Worm (Caenorhabditis elegans) whole organism, L4/young adult: ENCODE measurements around the gene cyn-17.

ENCODE experiments used
- W03F9.2 ChIP-seq: fragments of 150-350 bp; optimal IDR thresholded peaks from 2 replicates; lab custom pipeline; 2014; ENCODE audit warnings: missing biosample characterization, missing genetic modification characterization
- dao-5 ChIP-seq: sonication (generic microtip); optimal IDR thresholded peaks from 2 replicates; lab custom pipeline; 2016; ENCODE audit warnings: missing genotype, missing genetic modification characterization, moderate library complexity, missing compliant biosample characterization
- him-1 ChIP-seq: sonication (generic microtip); optimal IDR thresholded peaks from 2 replicates; lab custom pipeline; 2016; ENCODE audit warnings: missing genotype, missing genetic modification reagents, missing genetic modification characterization, missing compliant biosample characterization

The cyn-17 gene

DNA sequence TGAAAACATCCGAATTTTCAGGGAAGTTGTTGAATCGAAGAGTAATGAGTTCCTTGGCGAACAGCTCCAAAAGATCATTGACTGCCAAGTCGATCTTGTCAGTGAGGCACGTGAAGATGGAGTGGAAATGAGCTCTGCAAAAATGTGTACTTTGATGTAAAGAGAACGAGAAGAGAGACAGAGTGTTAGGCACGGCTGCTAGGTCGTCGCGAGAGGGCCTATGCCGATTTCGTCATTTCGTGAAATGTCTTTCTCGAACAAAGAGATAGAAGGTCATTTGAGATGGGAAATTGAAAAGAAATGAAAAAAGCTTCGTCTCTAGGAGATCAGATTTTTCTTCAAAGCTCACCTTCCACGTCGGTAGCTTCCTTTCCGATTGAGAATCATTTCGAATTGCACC, 19.5 kb upstream of the cyn-17 start:
- no peak for TF ChIP-seq him-1 (tag; lab: Kevin White, UChicago)
- no peak for TF ChIP-seq W03F9.2 (tag; lab: Kevin White, UChicago)
- no peak for TF ChIP-seq dao-5 (tag; lab: Kevin White, UChicago)

DNA sequence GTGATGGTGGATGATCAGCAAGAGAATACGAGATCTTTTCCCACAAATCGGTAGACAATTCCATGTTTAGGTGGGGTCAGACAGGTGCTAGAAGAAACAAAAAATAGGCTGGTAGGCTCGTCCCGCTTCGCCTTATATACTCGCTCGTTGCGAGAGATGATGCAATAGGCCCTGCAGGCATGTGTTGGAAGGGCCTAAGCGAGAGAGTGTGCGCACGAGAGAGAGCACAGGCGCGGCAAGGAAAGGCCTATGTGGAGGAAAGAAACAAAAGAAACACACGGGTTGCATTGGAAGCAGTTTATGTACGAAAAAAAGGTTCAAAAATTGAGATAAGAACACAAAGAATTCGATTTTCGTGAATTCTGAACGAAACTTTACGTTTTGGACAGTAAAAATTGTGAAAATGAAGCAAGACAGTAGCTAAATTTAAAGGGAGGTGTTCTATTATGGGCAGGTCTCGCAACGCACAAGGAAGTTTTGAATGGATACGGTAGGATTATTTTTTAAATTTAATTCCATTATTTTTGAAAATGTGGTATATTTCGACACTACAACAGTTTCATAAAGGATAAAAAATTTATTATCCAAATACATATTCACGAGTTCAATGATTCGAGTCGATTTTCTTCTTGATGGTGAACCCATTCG, 18.6 kb upstream of the cyn-17 start, which contains the start of gene F44E7.5:
Gene F44E7.5 (minus strand): TSS at position 210 of the 648 bp plus-strand sequence.
- TF ChIP-seq W03F9.2 (tag; lab: Kevin White, UChicago) (peak; percentile 50), dao-5 (tag; lab: Kevin White, UChicago) (no peak)

DNA sequence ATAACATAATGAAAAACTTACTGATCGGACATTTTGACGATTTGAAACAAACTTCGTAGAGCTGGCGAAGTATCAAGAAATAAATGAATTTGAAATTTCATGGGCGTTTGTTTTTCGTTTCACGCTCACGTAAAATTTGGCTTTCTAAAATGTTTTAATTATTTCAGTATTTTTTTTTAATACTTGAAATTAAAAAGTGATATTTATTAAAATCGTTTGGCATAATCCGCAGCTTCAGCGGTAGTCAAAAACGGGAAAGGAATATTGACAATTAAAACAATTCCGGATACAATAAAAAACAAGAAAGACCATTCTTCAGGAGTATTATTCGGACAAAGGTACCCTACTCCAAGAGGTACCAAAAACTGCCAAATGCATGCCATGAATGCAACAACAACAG, 16.8 kb upstream of the cyn-17 start, which contains the start of gene fbxa-183:
Gene fbxa-183 (minus strand): TSS at position 101 of the 400 bp plus-strand sequence.
- TF ChIP-seq him-1 (tag; lab: Kevin White, UChicago) (no peak), dao-5 (tag; lab: Kevin White, UChicago) (no peak), W03F9.2 (tag; lab: Kevin White, UChicago) (no peak)

DNA sequence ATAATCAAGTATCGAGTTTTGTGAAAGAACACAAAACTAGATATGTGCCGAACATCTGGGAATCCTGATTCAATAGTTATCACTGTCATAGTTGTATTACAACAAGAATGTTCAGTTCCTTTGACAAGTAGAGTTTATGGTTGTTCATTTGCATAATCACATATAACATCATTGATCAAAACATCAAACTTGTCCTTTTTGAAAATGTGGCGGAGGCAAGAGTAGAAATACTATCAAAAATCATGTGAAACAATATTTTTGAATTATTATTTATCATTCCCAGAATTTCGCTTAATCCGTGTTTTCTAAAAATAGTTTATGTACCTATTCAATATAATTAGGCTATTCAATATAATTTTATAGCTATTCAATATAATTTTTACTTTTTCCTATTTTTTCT, 14.1 kb upstream of the cyn-17 start, which contains the start of gene F44E7.7:
Gene F44E7.7 (minus strand): TSS at position 101 of the 400 bp plus-strand sequence.
- TF ChIP-seq W03F9.2 (tag; lab: Kevin White, UChicago) (no peak), him-1 (tag; lab: Kevin White, UChicago) (no peak), dao-5 (tag; lab: Kevin White, UChicago) (no peak)

DNA sequence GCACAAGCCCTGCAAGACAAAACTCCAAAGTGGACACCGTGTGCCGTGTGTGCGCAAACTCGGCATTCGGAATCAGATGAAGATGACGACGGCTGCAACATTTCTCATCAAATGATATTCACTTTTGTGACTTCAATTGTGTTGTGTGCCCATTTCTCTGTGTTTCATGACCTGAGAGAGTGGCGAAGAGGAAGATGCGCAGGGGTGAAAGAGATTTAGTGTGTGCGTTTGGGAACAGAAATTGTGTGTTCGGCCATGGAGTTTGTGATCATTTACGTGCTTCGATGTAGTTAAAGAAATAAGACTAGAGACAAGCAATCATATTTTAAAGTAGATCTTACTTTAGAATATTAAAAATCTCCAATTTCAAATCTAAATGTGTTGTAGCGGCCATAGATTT, 10.8 kb upstream of the cyn-17 start:
- TF ChIP-seq dao-5 (tag; lab: Kevin White, UChicago) (no peak), him-1 (tag; lab: Kevin White, UChicago) (no peak), W03F9.2 (tag; lab: Kevin White, UChicago) (no peak)

DNA sequence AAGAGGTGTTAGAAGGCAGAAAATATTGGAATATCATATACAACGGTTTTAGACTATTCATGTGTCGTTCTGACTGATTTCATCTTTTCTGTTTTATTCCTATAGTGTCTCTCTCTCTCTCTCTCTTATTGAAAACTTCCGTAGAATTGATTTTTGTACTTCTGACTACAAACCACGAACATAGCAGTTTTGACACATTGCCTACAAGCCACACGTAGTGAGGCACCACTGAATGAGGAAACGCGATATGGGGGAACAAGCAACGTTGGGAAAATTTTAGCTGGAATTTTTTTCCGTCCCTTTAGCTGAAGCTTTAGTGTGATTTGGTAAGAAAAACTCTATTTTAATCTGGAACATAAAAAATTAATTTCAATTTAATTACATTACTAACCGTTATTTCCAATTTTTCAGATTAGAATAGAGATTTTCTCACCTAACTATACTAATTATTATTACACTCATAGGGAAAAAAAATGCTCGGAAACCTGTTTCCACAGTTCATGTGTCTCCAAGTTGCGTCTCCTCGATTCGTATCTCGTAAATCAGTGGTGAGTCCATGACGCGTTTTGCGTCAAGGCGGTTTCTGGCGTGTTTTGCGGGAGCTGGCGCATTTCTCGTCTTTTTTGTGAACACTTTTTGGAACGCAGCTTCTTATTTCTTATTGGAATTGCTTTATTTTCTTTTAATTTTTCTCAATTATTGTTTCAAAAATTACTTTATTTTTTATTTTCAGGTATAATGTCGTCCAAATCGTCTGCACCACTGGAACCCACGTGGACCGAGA, 8.8 kb upstream of the cyn-17 start, which contains the start of the genes nhr-142 and F44E7.9:
Gene nhr-142 (minus strand): TSS at position 57 of the 784 bp plus-strand sequence.
Gene F44E7.9 (plus strand): TSS at position 734 of the 784 bp plus-strand sequence.
- peak; percentile 69 for TF ChIP-seq him-1 (tag; lab: Kevin White, UChicago)
- no peak for TF ChIP-seq dao-5 (tag; lab: Kevin White, UChicago)
- peak; percentile 90 for TF ChIP-seq W03F9.2 (tag; lab: Kevin White, UChicago)

DNA sequence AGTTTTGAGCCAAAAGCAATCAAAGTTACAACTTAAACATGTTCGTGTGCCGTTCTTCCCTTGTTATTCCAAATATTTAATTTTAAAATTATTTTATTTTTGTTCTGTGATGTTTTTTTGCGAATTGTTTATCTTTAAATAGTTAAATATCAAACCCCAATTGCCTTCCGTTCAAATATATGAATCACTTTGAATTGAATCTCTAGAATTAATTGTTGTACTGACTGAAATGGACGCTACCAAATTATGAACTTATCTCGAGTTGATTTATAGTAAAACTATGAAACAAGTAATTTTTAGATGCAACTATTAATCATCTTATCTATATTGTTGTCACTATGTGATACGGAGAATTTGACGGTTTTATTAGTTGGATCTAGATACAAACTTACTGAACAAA, 7.4 kb upstream of the cyn-17 start, which contains the start of gene ZC250.2:
Gene ZC250.2 (plus strand): TSS at position 301 of the 400 bp plus-strand sequence.
- TF ChIP-seq him-1 (tag; lab: Kevin White, UChicago) (no peak), dao-5 (tag; lab: Kevin White, UChicago) (no peak), W03F9.2 (tag; lab: Kevin White, UChicago) (no peak)

DNA sequence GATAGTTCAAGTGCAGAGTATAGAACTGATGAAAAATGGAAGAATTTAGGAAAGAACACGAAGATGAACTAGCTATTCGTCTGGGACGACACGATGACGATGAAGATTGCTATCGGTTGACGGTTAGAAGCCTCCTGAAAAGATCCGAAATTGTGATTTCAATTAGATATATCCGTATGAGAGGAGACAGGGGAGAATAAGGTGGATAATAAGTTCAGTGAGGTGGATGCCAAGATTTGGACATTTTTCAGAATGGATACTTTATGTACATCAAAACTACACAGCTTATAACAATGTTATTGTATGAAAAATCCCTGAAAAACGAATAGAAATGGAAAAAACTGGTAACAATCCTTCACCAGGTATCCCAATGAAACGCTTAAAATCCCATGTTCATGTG, 1.3 kb upstream of the cyn-17 start, which contains the start of gene nstp-3:
Gene nstp-3 (minus strand): TSS at position 101 of the 400 bp plus-strand sequence.
- TF ChIP-seq W03F9.2 (tag; lab: Kevin White, UChicago) (no peak), dao-5 (tag; lab: Kevin White, UChicago) (no peak), him-1 (tag; lab: Kevin White, UChicago) (no peak)

DNA sequence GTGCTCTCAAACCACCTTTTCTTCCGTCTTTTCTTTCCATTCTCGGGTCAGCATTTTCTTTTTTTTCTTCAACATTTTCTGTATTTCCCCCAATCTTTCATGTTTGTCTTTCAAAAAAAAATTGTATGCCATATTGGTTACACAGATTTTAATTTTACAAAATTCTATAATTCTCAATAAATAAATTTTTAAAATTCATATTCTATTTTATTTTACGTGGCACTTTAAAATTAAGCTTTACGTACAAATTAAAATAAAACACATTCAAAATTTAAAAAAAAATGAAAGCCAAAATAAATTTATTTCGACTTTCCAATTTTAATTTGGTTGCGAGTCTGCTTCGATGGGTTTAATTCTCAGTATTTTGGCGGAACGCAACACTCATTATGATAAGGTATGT, 6.0 kb downstream of the cyn-17 start, which contains the start of gene ZC250.5:
Gene ZC250.5 (plus strand): TSS at position 301 of the 400 bp plus-strand sequence.
- no peak for TF ChIP-seq W03F9.2 (tag; lab: Kevin White, UChicago)
- TF ChIP-seq him-1 (tag; lab: Kevin White, UChicago) = no peak
- TF ChIP-seq dao-5 (tag; lab: Kevin White, UChicago) = no peak

DNA sequence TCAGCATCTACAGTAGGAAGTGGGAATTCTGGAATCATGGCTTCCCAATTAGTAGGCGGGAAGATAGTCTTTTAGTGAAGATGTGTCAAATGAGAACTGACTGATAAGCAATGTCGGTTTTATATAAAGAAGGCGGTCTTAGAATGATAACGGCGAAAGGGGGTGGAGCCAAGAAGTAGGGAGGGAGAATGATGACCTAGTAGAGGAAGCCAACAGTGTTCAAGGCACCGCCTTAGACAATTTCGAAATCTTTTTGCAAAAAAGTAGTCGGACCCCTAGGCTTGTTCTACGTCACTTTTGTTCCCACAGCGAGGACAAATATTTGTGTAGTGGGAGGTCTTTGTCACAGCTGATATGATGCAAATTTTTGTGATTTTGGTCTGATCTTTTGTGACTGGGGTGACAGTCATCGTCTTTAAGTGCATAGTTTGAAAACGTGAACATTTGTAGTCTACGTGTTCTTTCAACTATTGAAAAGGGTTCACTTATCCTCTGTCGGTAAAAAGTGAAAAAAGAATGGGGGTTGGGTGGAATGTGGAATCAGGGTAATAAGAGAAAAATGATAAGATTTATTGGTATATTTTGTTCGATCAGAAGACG, 13.7 kb downstream of the cyn-17 start, which contains the start of gene ZC250.4:
Gene ZC250.4 (minus strand): TSS at position 78 of the 600 bp plus-strand sequence.
- no peak for TF ChIP-seq him-1 (tag; lab: Kevin White, UChicago)
- TF ChIP-seq dao-5 (tag; lab: Kevin White, UChicago) = no peak
- no peak for TF ChIP-seq W03F9.2 (tag; lab: Kevin White, UChicago)

DNA sequence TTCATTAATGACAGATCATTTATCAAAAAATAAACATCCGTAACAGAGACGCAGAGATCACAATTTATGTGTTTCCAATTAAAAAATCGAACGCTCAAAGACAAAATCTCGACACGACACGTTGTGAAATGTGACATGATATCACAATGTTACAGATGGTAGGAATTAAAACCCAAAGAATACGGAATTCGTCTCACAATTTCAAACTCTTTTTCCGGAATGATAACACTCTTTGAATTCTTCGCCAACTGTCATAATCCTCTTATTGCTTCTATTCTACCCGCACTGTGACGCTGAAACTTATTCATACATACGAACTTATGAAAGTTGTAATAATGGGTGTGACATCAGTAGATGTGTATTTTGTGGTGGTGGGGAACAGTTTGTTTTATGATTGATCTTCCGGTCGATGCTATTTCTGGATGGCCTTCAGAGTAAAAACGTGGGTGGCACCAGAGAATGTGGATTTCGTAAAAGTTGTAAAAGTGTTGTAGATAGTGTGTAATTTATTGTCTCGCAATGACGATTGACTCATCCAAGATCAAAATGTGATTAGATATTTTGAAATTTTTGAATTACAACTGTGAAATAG, 17.1 kb downstream of the cyn-17 start:
- TF ChIP-seq dao-5 (tag; lab: Kevin White, UChicago) (no peak), him-1 (tag; lab: Kevin White, UChicago) (no peak), W03F9.2 (tag; lab: Kevin White, UChicago) (no peak)

DNA sequence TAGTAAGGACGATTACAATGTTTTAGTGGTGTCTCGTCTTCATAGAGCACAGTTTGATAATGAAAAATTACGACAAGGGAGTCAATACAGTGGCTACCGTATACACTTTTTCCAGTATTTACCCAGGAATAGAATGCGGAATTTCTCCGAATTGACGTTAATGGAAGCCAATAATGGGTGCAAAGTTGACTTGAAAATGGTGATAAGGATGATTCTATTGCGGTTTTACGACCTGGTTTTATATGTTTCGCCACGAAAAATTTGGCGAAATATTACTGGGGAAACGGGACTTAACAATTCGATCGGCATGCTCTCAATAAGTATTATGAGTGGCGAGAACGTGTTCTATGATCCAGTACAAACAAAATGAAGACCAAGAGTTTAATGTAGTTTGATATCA, 20.4 kb downstream of the cyn-17 start:
- TF ChIP-seq W03F9.2 (tag; lab: Kevin White, UChicago) (no peak), him-1 (tag; lab: Kevin White, UChicago) (no peak), dao-5 (tag; lab: Kevin White, UChicago) (no peak)
